Fruit fly (Drosophila melanogaster) whole organism, prepupa: Measurements from ENCODE around the gene msd5.
A peak's percentile ranks its signal among the peaks of the same experiment; 100 is the strongest.

Source experiments
- Blimp-1 ChIP-seq: fragments of 200-800 bp; sonication (Bioruptor generic); optimal IDR thresholded peaks from 3 replicates; lab custom pipeline; 2017; ENCODE audit warnings: missing biosample characterization, missing genetic modification characterization, mild to moderate bottlenecking, moderate library complexity, missing genetic modification reagents
- CG10631 ChIP-seq: fragments of 200-800 bp; sonication (Bioruptor generic); optimal IDR thresholded peaks from 2 replicates; lab custom pipeline; 2016; ENCODE audit warnings: missing biosample characterization, missing genetic modification characterization
- CG10669 ChIP-seq: fragments of 200-800 bp; sonication (Bioruptor generic); optimal IDR thresholded peaks from 3 replicates; lab custom pipeline; 2018; ENCODE audit warnings: missing biosample characterization, mild to moderate bottlenecking, missing genetic modification characterization, moderate library complexity
- CG11294 ChIP-seq: fragments of 200-800 bp; sonication (Bioruptor generic); IDR thresholded peaks from 2 replicates; pipeline ENCODE4 v1.3.6; 2022; ENCODE audit warnings: missing biosample characterization, missing genetic modification characterization
- CG11762 ChIP-seq: fragments of 200-800 bp; sonication (Bioruptor generic); optimal IDR thresholded peaks from 3 replicates; lab custom pipeline; 2016; ENCODE audit warnings: missing biosample characterization, missing genetic modification characterization; ENCODE audit not compliant: insufficient read depth
- CG15336 ChIP-seq: fragments of 200-800 bp; sonication (Bioruptor generic); IDR thresholded peaks from 2 replicates; pipeline ENCODE4 v1.3.6; 2022; ENCODE audit warnings: missing biosample characterization, missing genetic modification characterization
- CG1621 ChIP-seq: fragments of 200-800 bp; sonication (Bioruptor generic); optimal IDR thresholded peaks from 3 replicates; lab custom pipeline; 2018; ENCODE audit warnings: missing biosample characterization, mild to moderate bottlenecking, missing genetic modification characterization
- CG16779 ChIP-seq: fragments of 200-800 bp; sonication (Bioruptor generic); optimal IDR thresholded peaks from 3 replicates; lab custom pipeline; 2017; ENCODE audit warnings: missing biosample characterization, mild to moderate bottlenecking, missing genetic modification characterization
- CG3032 ChIP-seq: fragments of 200-800 bp; optimal IDR thresholded peaks from 2 replicates; lab custom pipeline; 2019; ENCODE audit warnings: missing biosample characterization, mild to moderate bottlenecking, missing genetic modification characterization, moderate library complexity
- CG31627 ChIP-seq: fragments of 200-800 bp; sonication (Bioruptor generic); optimal IDR thresholded peaks from 3 replicates; lab custom pipeline; 2016; ENCODE audit warnings: missing biosample characterization, missing genetic modification characterization
- CG3919 ChIP-seq: fragments of 200-800 bp; sonication (Bioruptor generic); optimal IDR thresholded peaks from 3 replicates; lab custom pipeline; 2016; ENCODE audit warnings: missing biosample characterization, missing genetic modification characterization
- CG6163 ChIP-seq: fragments of 200-800 bp; sonication (Bioruptor generic); IDR thresholded peaks from 3 replicates; pipeline ENCODE4 v1.3.6; 2022; ENCODE audit warnings: missing biosample characterization, missing genetic modification characterization
- CG6276 ChIP-seq: fragments of 200-800 bp; sonication (Bioruptor generic); optimal IDR thresholded peaks from 2 replicates; lab custom pipeline; 2017; ENCODE audit warnings: missing biosample characterization, mild to moderate bottlenecking, missing genetic modification characterization
- CG6792 ChIP-seq: fragments of 200-800 bp; sonication (Bioruptor generic); optimal IDR thresholded peaks from 3 replicates; lab custom pipeline; 2016; ENCODE audit warnings: missing biosample characterization, missing genetic modification characterization
- CG7368 ChIP-seq: fragments of 200-800 bp; sonication (Bioruptor generic); optimal IDR thresholded peaks from 3 replicates; lab custom pipeline; 2016; ENCODE audit warnings: missing biosample characterization, missing genetic modification characterization
- CG8119 ChIP-seq: fragments of 200-800 bp; sonication (Bioruptor generic); IDR thresholded peaks from 3 replicates; pipeline ENCODE4 v1.3.6; 2022; ENCODE audit warnings: missing biosample characterization, missing genetic modification characterization
- CG9139 ChIP-seq: fragments of 200-800 bp; sonication (Bioruptor generic); optimal IDR thresholded peaks from 3 replicates; lab custom pipeline; 2017; ENCODE audit warnings: missing biosample characterization, mild to moderate bottlenecking, missing genetic modification characterization
- Eip75B ChIP-seq: fragments of 200-800 bp; sonication (Bioruptor generic); optimal IDR thresholded peaks from 3 replicates; lab custom pipeline; 2016; ENCODE audit warnings: missing biosample characterization, missing genetic modification characterization
- Eip78C ChIP-seq: fragments of 200-800 bp; sonication (Bioruptor generic); peaks from one replicate; lab custom pipeline; 2016; ENCODE audit warnings: missing biosample characterization, missing genetic modification characterization
- Eip93F ChIP-seq: fragments of 200-800 bp; sonication (Bioruptor generic); optimal IDR thresholded peaks from 2 replicates; lab custom pipeline; 2016; ENCODE audit warnings: missing biosample characterization, mild to moderate bottlenecking, missing genetic modification characterization
- Ets21C ChIP-seq: fragments of 200-800 bp; sonication (Bioruptor generic); optimal IDR thresholded peaks from 3 replicates; lab custom pipeline; 2016; ENCODE audit warnings: missing biosample characterization, missing genetic modification characterization
- Ets96B ChIP-seq: fragments of 200-800 bp; optimal IDR thresholded peaks from 2 replicates; lab custom pipeline; 2019; ENCODE audit warnings: missing biosample characterization, mild to moderate bottlenecking, missing genetic modification characterization, moderate library complexity
- Gug ChIP-seq: fragments of 200-800 bp; sonication (Bioruptor generic); IDR thresholded peaks from 2 replicates; pipeline ENCODE4 v1.3.6; 2022; ENCODE audit warnings: missing biosample characterization, missing genetic modification characterization
- Hr38 ChIP-seq: sonication (Bioruptor generic); optimal IDR thresholded peaks from 2 replicates; lab custom pipeline; 2016; ENCODE audit warnings: missing biosample characterization, missing genetic modification characterization
- Hr39 ChIP-seq: fragments of 200-800 bp; sonication (Bioruptor generic); optimal IDR thresholded peaks from 2 replicates; lab custom pipeline; 2016; ENCODE audit warnings: missing biosample characterization, missing genetic modification characterization
- Hr4 ChIP-seq: fragments of 200-800 bp; sonication (Bioruptor generic); optimal IDR thresholded peaks from 3 replicates; lab custom pipeline; 2016; ENCODE audit warnings: missing biosample characterization, missing genetic modification characterization
- Lpt ChIP-seq: fragments of 200-800 bp; sonication (Bioruptor generic); optimal IDR thresholded peaks from 3 replicates; lab custom pipeline; 2016; ENCODE audit warnings: missing biosample characterization, missing genetic modification characterization
- Met ChIP-seq: fragments of 200-800 bp; sonication (Bioruptor generic); optimal IDR thresholded peaks from 3 replicates; lab custom pipeline; 2016; ENCODE audit warnings: missing biosample characterization, missing genetic modification characterization
- OdsH ChIP-seq: fragments of 200-800 bp; sonication (Bioruptor generic); optimal IDR thresholded peaks from 3 replicates; lab custom pipeline; 2016; ENCODE audit warnings: missing biosample characterization, missing genetic modification characterization
- Sox102F ChIP-seq: fragments of 200-800 bp; sonication (Bioruptor generic); optimal IDR thresholded peaks from 2 replicates; lab custom pipeline; 2016; ENCODE audit warnings: missing biosample characterization, mild to moderate bottlenecking, missing genetic modification characterization
- Sox14 ChIP-seq: fragments of 200-800 bp; sonication (Bioruptor generic); optimal IDR thresholded peaks from 3 replicates; lab custom pipeline; 2016; ENCODE audit warnings: missing biosample characterization, missing genetic modification characterization
- Sox15 ChIP-seq: fragments of 200-800 bp; sonication (Bioruptor generic); optimal IDR thresholded peaks from 3 replicates; lab custom pipeline; 2016; ENCODE audit warnings: missing biosample characterization, missing genetic modification characterization
- achi ChIP-seq: fragments of 200-800 bp; sonication (Bioruptor generic); optimal IDR thresholded peaks from 3 replicates; lab custom pipeline; 2016; ENCODE audit warnings: missing biosample characterization, missing genetic modification characterization
- acj6 ChIP-seq: fragments of 200-800 bp; sonication (Bioruptor generic); optimal IDR thresholded peaks from 3 replicates; lab custom pipeline; 2016; ENCODE audit warnings: missing biosample characterization, missing genetic modification characterization
- cyc ChIP-seq: fragments of 200-800 bp; sonication (Bioruptor generic); optimal IDR thresholded peaks from 3 replicates; lab custom pipeline; 2016; ENCODE audit warnings: missing biosample characterization, missing genetic modification characterization
- dac ChIP-seq: fragments of 200-800 bp; sonication (Bioruptor generic); optimal IDR thresholded peaks from 2 replicates; lab custom pipeline; 2017; ENCODE audit warnings: missing biosample characterization, mild to moderate bottlenecking, missing genetic modification characterization
- eg ChIP-seq: fragments of 200-800 bp; sonication (Bioruptor generic); IDR thresholded peaks from 3 replicates; pipeline ENCODE4 v1.3.6; 2022; ENCODE audit warnings: missing biosample characterization, missing genetic modification characterization
- esn ChIP-seq: fragments of 200-800 bp; sonication (Bioruptor generic); optimal IDR thresholded peaks from 2 replicates; lab custom pipeline; 2016; ENCODE audit warnings: missing biosample characterization, mild to moderate bottlenecking, missing genetic modification characterization, moderate library complexity
- fd85E ChIP-seq: fragments of 200-800 bp; sonication (Bioruptor generic); optimal IDR thresholded peaks from 3 replicates; lab custom pipeline; 2016; ENCODE audit warnings: missing biosample characterization, missing genetic modification characterization
- fkh ChIP-seq: fragments of 200-800 bp; sonication (Bioruptor generic); optimal IDR thresholded peaks from 3 replicates; lab custom pipeline; 2017; ENCODE audit warnings: missing biosample characterization, mild to moderate bottlenecking, missing genetic modification characterization, moderate library complexity
- lz ChIP-seq: fragments of 200-800 bp; sonication (Bioruptor generic); optimal IDR thresholded peaks from 3 replicates; lab custom pipeline; 2016; ENCODE audit warnings: missing biosample characterization, missing genetic modification characterization
- net ChIP-seq: fragments of 200-800 bp; sonication (Bioruptor generic); optimal IDR thresholded peaks from 3 replicates; lab custom pipeline; 2016; ENCODE audit warnings: missing biosample characterization, missing genetic modification characterization
- spab ChIP-seq: fragments of 200-800 bp; sonication (Bioruptor generic); optimal IDR thresholded peaks from 2 replicates; lab custom pipeline; 2017; ENCODE audit warnings: missing biosample characterization, mild to moderate bottlenecking, missing genetic modification characterization, missing genetic modification reagents
- ss ChIP-seq, 2 experiments: fragments of 200-800 bp; sonication (Bioruptor generic); optimal IDR thresholded peaks; 2 replicates in 1 of 2; 3 replicates in 1 of 2; lab custom pipeline; 2017 to 2018; ENCODE audit warnings: mild to moderate bottlenecking in 2 of 2, missing biosample characterization in 2 of 2, missing genetic modification characterization in 2 of 2, moderate library complexity in 1 of 2
- topi ChIP-seq: fragments of 200-800 bp; sonication (Bioruptor generic); optimal IDR thresholded peaks from 3 replicates; lab custom pipeline; 2016; ENCODE audit warnings: missing biosample characterization, missing genetic modification characterization
- vri ChIP-seq: fragments of 200-800 bp; sonication (Bioruptor generic); optimal IDR thresholded peaks from 3 replicates; lab custom pipeline; 2016; ENCODE audit warnings: missing biosample characterization, mild to moderate bottlenecking, missing genetic modification characterization

msd5 gene

dm6 chr3L:1320230-1320930 lies 12.6 kb downstream of the msd5 start (continued):
- TF ChIP-seq CG11762 (GFP tag; lab: Kevin White, UChicago) (peak; percentile 31), achi (GFP tag; lab: Kevin White, UChicago) (peak; percentile 55), CG6792 (GFP tag; lab: Kevin White, UChicago) (peak; percentile 53), esn (peak; percentile 51), fd85E (GFP tag; lab: Kevin White, UChicago) (no peak), Hr38 (GFP tag; lab: Kevin White, UChicago) (no peak), net (peak; percentile 36), CG1621 (tag; lab: Kevin White, UChicago) (peak; percentile 19), Hr39 (GFP tag; lab: Kevin White, UChicago) (peak; percentile 48), Ets21C (GFP tag; lab: Kevin White, UChicago) (peak; percentile 4), CG8119 (GFP tag; lab: Robert Waterston, UW) (peak; percentile 27; the same call in 1 of the 3 replicates), cyc (GFP tag; lab: Kevin White, UChicago) (peak; percentile 34), fkh (no peak), CG9139 (no peak), CG7368 (GFP tag; lab: Kevin White, UChicago) (no peak), CG15336 (GFP tag; lab: Robert Waterston, UW) (peak; percentile 23), Sox15 (GFP tag; lab: Kevin White, UChicago) (peak; percentile 31), Eip75B (GFP tag; lab: Kevin White, UChicago) (peak; percentile 65), Eip93F (no peak), CG3032 (tag; lab: Kevin White, UChicago) (peak; percentile 17), ss (GFP tag; optimal IDR thresholded peaks at IDR 0.05; lab: Kevin White, UChicago) (no peak), CG6276 (GFP tag; lab: Kevin White, UChicago) (peak; percentile 16), Ets96B (peak; percentile 60), CG16779 (tag; lab: Kevin White, UChicago) (peak; percentile 10), CG6163 (GFP tag; lab: Robert Waterston, UW) (peak; percentile 35; the same call in 1 of the 3 replicates), eg (peak; percentile 26; the same call in 1 of the 3 replicates), CG31627 (GFP tag; lab: Kevin White, UChicago) (peak; percentile 39), topi (peak; percentile 60), Hr4 (GFP tag; lab: Kevin White, UChicago) (peak; percentile 11), Lpt (GFP tag; lab: Kevin White, UChicago) (no peak), Sox14 (peak; percentile 43), lz (peak; percentile 55), Sox102F (GFP tag; lab: Kevin White, UChicago) (peak; percentile 69), acj6 (peak; percentile 51), CG10669 (GFP tag; lab: Kevin White, UChicago) (peak; percentile 58), Gug (GFP tag; lab: Robert Waterston, UW) (peak; percentile 28; the same call in 1 of the 2 replicates)

dm6 chr3L:1319097-1319725 lies 13.7 kb downstream of the msd5 start:
- TF ChIP-seq spab (GFP tag; lab: Kevin White, UChicago) (peak; percentile 83), achi (GFP tag; lab: Kevin White, UChicago) (peak; percentile 96), CG11294 (peak; percentile 82), eg (peak; percentile 92), esn (peak; percentile 99), CG3032 (tag; lab: Kevin White, UChicago) (peak; percentile 81), dac (GFP tag; lab: Kevin White, UChicago) (peak; percentile 90), Hr38 (GFP tag; lab: Kevin White, UChicago) (peak; percentile 12), lz (peak; percentile 97), CG16779 (tag; lab: Kevin White, UChicago) (peak; percentile 76), Blimp-1 (GFP tag; lab: Kevin White, UChicago) (peak; percentile 89), CG9139 (peak; percentile 67), CG3919 (GFP tag; lab: Kevin White, UChicago) (peak; percentile 97), CG31627 (GFP tag; lab: Kevin White, UChicago) (peak; percentile 98), CG10631 (peak; percentile 95), Eip78C (GFP tag; lab: Kevin White, UChicago) (peak; percentile 97), CG6792 (GFP tag; lab: Kevin White, UChicago) (peak; percentile 95), Hr39 (GFP tag; lab: Kevin White, UChicago) (peak; percentile 98), Ets96B (peak; percentile 91), vri (GFP tag; lab: Kevin White, UChicago) (peak; percentile 98), Met (GFP tag; lab: Kevin White, UChicago) (peak; percentile 99), OdsH (GFP tag; lab: Kevin White, UChicago) (peak; percentile 96), net (peak; percentile 94), cyc (GFP tag; lab: Kevin White, UChicago) (peak; percentile 98), CG11762 (GFP tag; lab: Kevin White, UChicago) (peak; percentile 91), fkh (no peak), Eip93F (peak; percentile 97), Gug (GFP tag; lab: Robert Waterston, UW) (peak; percentile 91)
